Fruit fly (Drosophila melanogaster) S2 (cell line): ENCODE results near the gene Brr2.

Experiments used
- CG8478 ChIP-seq: fragments of >200 bp; optimal IDR thresholded peaks from 2 replicates; lab custom pipeline; 2018
- CTCF ChIP-seq, 2 experiments: fragments of >200 bp; optimal IDR thresholded peaks; 2 replicates each; lab custom pipeline; 2018

dm6 chr3L:15976758-15977157 lies 9.1 kb upstream of the Brr2 start, which contains the start of gene CG17029:
- TF ChIP-seq CTCF (optimal IDR thresholded peaks at IDR 0.05; lab: Kevin White, UChicago) (no peak), CG8478 (no peak)
